Fruit fly (Drosophila melanogaster): ENCODE measurements around the gene Pop2.

Pop2 gene

DNA sequence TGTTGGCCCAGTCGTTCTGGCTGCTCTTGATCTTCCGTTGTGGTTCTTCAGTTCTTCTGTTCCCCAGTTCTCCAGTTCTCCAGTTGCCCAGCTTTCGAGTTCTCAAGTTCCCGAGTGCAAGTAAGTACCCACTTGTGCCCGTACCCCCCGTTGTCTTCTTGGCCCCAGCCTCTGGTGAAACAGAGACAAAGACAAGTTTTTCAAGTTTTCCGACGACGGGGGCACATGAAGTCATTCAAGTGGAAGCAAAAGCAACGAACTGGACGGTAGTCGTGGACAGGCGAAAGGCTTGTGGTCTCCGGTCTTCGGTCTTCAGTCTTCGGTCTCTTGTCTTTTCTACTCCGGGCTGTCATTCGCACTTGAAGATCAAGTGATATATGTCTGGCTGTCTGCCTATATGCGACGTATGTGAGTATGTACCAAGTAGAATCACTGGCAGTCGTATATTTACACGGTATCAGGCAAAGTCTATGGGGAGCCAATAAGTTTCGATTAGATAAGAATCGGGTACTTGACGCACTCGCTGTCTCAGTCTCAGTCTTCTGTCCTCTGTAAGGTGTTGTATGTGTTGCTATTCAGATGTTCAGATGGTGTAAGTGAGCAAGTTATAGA is 37.7 kb upstream of the Pop2 start:
- TF ChIP-seq CG12768 (GFP tag; optimal IDR thresholded peaks at IDR 0.05) (no peak), cic (GFP tag; optimal IDR thresholded peaks at IDR 0.05) (peak; percentile 52)

DNA sequence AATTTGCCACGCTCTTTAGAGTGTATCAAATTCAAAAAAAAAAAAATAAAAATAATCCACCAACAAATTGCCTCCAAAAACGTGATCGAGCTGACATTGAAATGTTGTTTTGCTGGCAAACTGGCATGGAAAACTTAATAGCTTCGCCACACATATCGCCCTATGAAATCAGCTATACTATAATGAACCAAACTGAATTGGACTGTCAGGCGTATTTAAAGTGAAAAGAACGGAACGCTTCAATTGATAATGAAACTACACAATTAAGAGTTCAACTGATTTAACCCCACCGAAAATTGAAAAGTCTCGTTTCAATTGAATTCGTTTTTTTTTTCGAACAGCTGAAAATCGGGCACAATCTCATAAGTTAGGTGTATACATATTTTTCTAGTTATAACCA is 36.4 kb upstream of the Pop2 start:
- TF ChIP-seq pad (GFP tag; optimal IDR thresholded peaks at IDR 0.05) (no peak), toe (GFP tag; optimal IDR thresholded peaks at IDR 0.05) (no peak), kay (GFP tag; ENCODE audit: borderline replicate concordance) (no peak), ovo (GFP tag; optimal IDR thresholded peaks at IDR 0.05) (no peak), CG11617 (GFP tag; optimal IDR thresholded peaks at IDR 0.05) (no peak), Mnt (GFP tag; optimal IDR thresholded peaks at IDR 0.05) (no peak), tj (GFP tag; optimal IDR thresholded peaks at IDR 0.05) (no peak), CG1620 (GFP tag; optimal IDR thresholded peaks at IDR 0.05) (no peak)

DNA sequence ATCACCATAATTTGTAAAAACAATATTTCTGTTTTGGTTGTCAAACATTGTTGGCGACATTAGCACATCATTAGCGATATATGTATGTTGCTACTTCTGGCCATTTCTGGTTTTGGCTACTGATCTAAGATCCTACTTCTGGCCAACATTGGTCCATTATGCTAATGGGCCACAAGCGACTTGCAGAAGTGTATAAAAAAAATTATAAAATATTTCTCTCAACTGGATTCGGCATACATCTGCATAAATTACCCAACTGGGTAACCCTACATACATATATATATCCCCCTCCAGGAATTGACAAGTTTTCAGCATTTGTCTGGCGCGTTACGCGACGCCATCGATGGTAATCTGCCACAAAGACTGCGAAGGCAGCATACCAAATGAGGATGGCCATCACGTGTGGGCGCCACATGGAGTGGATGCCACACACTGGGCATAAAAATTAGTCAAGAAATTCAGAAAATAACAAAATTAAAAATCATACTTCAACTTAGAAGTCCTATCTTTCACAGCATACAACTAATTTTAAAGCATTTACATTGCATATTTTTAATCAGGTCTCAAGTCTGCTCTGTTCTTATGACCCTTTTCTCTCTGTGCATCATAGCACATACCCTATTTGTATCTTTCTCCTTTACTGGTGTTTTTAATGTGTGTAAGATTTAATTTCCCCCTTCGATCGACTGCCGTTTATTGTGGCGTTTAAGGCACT is 34.9 kb upstream of the Pop2 start:
- TF ChIP-seq Clk (GFP tag; optimal IDR thresholded peaks at IDR 0.05) (no peak), bab1 (GFP tag; optimal IDR thresholded peaks at IDR 0.05) (no peak), cnc (optimal IDR thresholded peaks at IDR 0.05) (no peak), CG33017 (tag; optimal IDR thresholded peaks at IDR 0.05) (no peak), CG5204 (GFP tag; optimal IDR thresholded peaks at IDR 0.05) (no peak), CG7045 (GFP tag; optimal IDR thresholded peaks at IDR 0.05) (no peak), toe (GFP tag; optimal IDR thresholded peaks at IDR 0.05) (no peak), CG12768 (GFP tag; optimal IDR thresholded peaks at IDR 0.05) (no peak), cic (GFP tag; optimal IDR thresholded peaks at IDR 0.05) (no peak), ovo (GFP tag; optimal IDR thresholded peaks at IDR 0.05) (no peak), Mnt (GFP tag; optimal IDR thresholded peaks at IDR 0.05) (no peak), Crg-1 (GFP tag; optimal IDR thresholded peaks at IDR 0.05) (no peak), CG1620 (GFP tag; optimal IDR thresholded peaks at IDR 0.05) (no peak), kay (GFP tag; ENCODE audit: borderline replicate concordance) (no peak), CG7101 (tag; optimal IDR thresholded peaks at IDR 0.05) (no peak), pad (GFP tag; optimal IDR thresholded peaks at IDR 0.05) (no peak), tj (GFP tag; optimal IDR thresholded peaks at IDR 0.05) (no peak), CG11617 (GFP tag; optimal IDR thresholded peaks at IDR 0.05) (no peak)

DNA sequence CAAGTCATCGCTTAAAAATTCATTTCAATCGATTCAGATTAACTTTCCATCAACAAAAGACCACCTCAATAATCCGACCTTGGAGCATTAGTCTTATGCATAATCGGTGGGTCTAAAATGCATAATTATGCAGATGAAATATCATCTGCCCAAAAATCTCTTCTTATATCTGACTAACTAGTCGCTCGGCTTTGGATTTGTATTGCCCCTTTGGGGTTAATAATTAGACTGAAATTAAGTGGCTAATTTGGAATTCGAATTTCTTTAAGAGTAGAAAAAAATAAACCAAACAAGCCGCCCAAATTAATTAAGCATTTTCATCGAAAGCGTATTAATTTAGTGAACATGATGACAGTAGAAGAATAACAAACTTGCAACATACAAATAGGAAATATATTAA is 33.9 kb upstream of the Pop2 start:
- TF ChIP-seq bab1 (GFP tag; optimal IDR thresholded peaks at IDR 0.05) (no peak), ovo (GFP tag; optimal IDR thresholded peaks at IDR 0.05) (no peak), cnc (optimal IDR thresholded peaks at IDR 0.05) (no peak), CG14711 (tag; optimal IDR thresholded peaks at IDR 0.05) (no peak), Crg-1 (GFP tag; optimal IDR thresholded peaks at IDR 0.05) (no peak), CG7101 (tag; optimal IDR thresholded peaks at IDR 0.05) (no peak), CG7045 (GFP tag; optimal IDR thresholded peaks at IDR 0.05) (no peak), Clk (GFP tag; optimal IDR thresholded peaks at IDR 0.05) (no peak), kay (GFP tag; ENCODE audit: borderline replicate concordance) (no peak)

DNA sequence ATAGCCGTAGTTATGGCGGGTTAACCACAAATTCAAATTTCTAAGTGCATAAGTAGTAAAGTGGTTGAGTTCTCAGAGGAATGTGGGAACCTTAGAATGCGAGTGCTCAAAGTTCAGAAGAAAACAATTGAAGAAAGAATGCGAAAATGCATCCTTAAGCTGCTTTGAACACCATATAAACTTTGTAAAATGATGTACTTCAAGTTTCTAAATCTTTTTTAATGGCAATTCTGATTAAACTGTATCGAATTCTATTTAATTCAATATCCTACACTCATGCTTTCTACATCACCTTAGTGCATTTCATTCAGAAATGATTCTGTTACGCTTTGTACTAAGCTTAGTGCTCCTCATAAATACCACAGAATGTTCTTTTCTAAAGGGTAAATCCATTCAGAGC is 29.5 kb upstream of the Pop2 start, which contains the start of gene CG43993:
TSS of gene CG43993 (plus strand) at position 301 of the 400 bp plus-strand sequence.
- TF ChIP-seq CG11617 (GFP tag; optimal IDR thresholded peaks at IDR 0.05) = no peak

DNA sequence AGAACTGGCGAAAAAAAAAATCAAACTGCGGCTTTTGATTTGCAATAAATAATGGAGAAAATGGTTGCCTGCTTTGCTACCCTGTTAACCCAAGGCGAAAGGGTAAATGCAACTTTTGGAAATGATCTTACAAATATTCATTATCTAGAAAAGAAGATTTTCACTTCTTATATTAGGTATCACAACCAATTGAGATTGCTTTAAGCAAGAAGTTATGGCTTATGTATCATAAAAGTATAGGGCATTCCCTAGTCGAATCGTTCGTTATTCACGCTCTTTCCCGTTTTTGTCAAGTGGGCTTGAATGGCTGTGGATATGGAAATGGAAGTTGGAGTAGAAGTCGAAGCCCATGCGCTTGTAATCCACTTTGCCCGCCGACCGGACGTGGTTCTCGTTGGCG is 27.8 kb upstream of the Pop2 start:
- peak; percentile 20 for TF ChIP-seq bab1 (GFP tag; optimal IDR thresholded peaks at IDR 0.05)
- TF ChIP-seq Crg-1 (GFP tag; optimal IDR thresholded peaks at IDR 0.05) = no peak

DNA sequence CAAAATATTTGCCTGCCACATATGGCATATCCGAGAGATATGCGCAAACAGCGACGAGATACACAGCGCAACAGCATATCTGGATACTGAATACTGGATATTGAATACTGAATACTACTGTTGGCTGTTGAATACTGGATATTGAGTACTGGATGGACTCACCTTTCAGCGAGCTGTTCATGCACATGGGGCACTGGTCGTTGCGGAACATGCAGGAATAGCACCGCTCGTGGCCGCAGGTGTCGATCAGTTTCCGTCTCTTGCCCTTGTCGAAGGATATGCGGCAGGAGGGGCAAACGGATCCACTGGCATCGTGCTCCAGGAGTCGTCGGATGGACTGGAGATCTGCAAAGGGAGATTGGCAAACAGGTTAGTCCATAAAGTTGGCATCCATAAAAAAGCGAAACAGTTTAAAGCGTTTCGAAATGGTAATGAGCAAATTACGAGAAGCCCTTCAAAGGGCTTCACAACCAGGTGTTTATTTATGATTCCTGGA is 25.9 kb upstream of the Pop2 start:
- TF ChIP-seq Mnt (GFP tag; optimal IDR thresholded peaks at IDR 0.05) (no peak), kay (GFP tag; ENCODE audit: borderline replicate concordance) (peak; percentile 18)

DNA sequence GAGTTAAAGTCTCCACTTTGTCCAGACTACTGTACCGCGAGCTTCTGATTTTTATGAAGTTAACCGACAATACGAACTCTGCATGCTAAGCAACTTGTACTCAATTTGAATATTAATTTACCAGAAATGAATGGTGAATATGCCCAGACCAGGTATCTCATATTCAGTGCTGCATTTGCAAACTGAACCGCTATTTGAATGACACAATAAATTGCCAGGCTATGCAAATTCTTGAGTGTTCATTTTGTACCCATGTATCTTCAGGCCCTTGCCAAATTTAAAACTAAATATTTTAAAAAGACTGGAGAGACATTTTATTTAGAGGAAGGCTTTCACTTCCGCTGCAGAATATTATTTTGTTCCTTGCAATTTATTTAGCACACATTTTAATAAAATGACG is 25.2 kb upstream of the Pop2 start:
- no peak for TF ChIP-seq CG11617 (GFP tag; optimal IDR thresholded peaks at IDR 0.05)
- peak; percentile 92 for TF ChIP-seq tj (GFP tag; optimal IDR thresholded peaks at IDR 0.05)

DNA sequence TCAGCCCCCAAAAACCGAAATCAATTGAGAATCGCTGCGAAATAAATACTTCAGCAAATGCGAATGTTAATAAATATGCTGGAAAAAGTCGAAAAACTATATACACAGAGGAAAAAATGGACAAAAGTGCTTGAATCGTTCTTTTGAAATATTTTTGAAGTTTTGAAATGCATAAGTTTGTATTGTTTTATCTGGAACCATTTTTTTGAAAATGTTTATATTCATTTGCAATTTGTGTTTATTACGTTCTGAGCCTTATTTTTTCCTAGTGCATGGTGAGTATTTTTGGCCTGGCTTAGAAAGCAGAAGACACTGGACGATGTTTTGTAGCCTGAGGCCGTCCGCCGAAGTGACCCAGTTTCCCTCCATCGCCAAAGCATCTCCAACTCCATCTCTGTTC is 22.2 kb upstream of the Pop2 start:
- TF ChIP-seq CG33017 (tag; optimal IDR thresholded peaks at IDR 0.05) (no peak), Crg-1 (GFP tag; optimal IDR thresholded peaks at IDR 0.05) (no peak), pad (GFP tag; optimal IDR thresholded peaks at IDR 0.05) (no peak), kay (GFP tag; ENCODE audit: borderline replicate concordance) (no peak)

All from whole organism, adult.